Fruit fly (Drosophila melanogaster) whole organism, embryonic: ENCODE data around the gene CG5810.
A peak's percentile ranks its signal among the peaks of the same experiment; 100 is the strongest.

Experiments used
- Asciz ChIP-seq: fragments of 200-800 bp; sonication (Bioruptor generic); optimal IDR thresholded peaks from 2 replicates; lab custom pipeline; 2017; ENCODE audit warnings: missing biosample characterization, mild to moderate bottlenecking, missing genetic modification characterization, missing genetic modification reagents
- Atf3 ChIP-seq: fragments of 200-800 bp; sonication (Bioruptor generic); optimal IDR thresholded peaks from 3 replicates; lab custom pipeline; 2016; ENCODE audit warnings: missing biosample characterization, missing genetic modification characterization
- CG1024 ChIP-seq: fragments of 200-800 bp; sonication (Bioruptor generic); IDR thresholded peaks from 2 replicates; pipeline ENCODE4 v1.3.6; 2022; ENCODE audit warnings: missing biosample characterization, missing genetic modification characterization
- CG10366 ChIP-seq: fragments of 200-800 bp; sonication (Bioruptor generic); IDR thresholded peaks from 2 replicates; pipeline ENCODE4 v1.3.6; 2022; ENCODE audit warnings: missing biosample characterization, missing genetic modification characterization
- CG13287 ChIP-seq: fragments of 200-800 bp; sonication (Bioruptor generic); IDR thresholded peaks from 2 replicates; pipeline ENCODE4 v1.3.6; 2022; ENCODE audit warnings: missing biosample characterization, missing genetic modification characterization; ENCODE audit not compliant: partially characterized antibody
- CG15601 ChIP-seq: fragments of 200-800 bp; sonication (Bioruptor generic); optimal IDR thresholded peaks from 3 replicates; lab custom pipeline; 2019; ENCODE audit warnings: missing biosample characterization, mild to moderate bottlenecking, missing genetic modification characterization, moderate library complexity
- CG1602 ChIP-seq: fragments of 200-800 bp; sonication (Bioruptor generic); optimal IDR thresholded peaks from 3 replicates; lab custom pipeline; 2016; ENCODE audit warnings: missing biosample characterization, missing genetic modification characterization
- CG17328 ChIP-seq: fragments of 200-800 bp; sonication (Bioruptor generic); IDR thresholded peaks from 2 replicates; pipeline ENCODE4 v1.3.6; 2022; ENCODE audit warnings: missing biosample characterization, missing genetic modification characterization
- CG3281 ChIP-seq: fragments of 200-800 bp; sonication (Bioruptor generic); optimal IDR thresholded peaks from 3 replicates; lab custom pipeline; 2017; ENCODE audit warnings: missing biosample characterization, mild to moderate bottlenecking, missing genetic modification characterization
- CG33557 ChIP-seq: fragments of 200-800 bp; sonication (Bioruptor generic); optimal IDR thresholded peaks from 2 replicates; lab custom pipeline; 2019; ENCODE audit warnings: missing biosample characterization, mild to moderate bottlenecking, missing genetic modification characterization, moderate library complexity
- CG4707 ChIP-seq: fragments of 200-800 bp; sonication (Bioruptor generic); optimal IDR thresholded peaks from 2 replicates; lab custom pipeline; 2018; ENCODE audit warnings: missing biosample characterization, mild to moderate bottlenecking, missing genetic modification characterization, moderate library complexity
- D ChIP-seq, 2 experiments: fragments of 200-800 bp in 1 of 2; fragments of >200 bp in 1 of 2; sonication (Bioruptor generic) in 1 of 2; optimal IDR thresholded peaks; 2 replicates in 1 of 2; 3 replicates in 1 of 2; lab custom pipeline; 2017; ENCODE audit warnings: mild to moderate bottlenecking in 1 of 2, missing biosample characterization in 1 of 2, missing genetic modification characterization in 1 of 2, missing genetic modification reagents in 1 of 2
- Dad ChIP-seq: fragments of 200-800 bp; sonication (Bioruptor generic); optimal IDR thresholded peaks from 3 replicates; lab custom pipeline; 2016; ENCODE audit warnings: missing biosample characterization, missing genetic modification characterization
- Dek ChIP-seq: fragments of 200-800 bp; sonication (Bioruptor generic); optimal IDR thresholded peaks from 3 replicates; lab custom pipeline; 2019; ENCODE audit warnings: missing biosample characterization, mild to moderate bottlenecking, missing genetic modification characterization, moderate library complexity
- Eip74EF ChIP-seq, 2 experiments: fragments of 200-800 bp in 1 of 2; fragments of >200 bp in 1 of 2; sonication (Bioruptor generic) in 1 of 2; optimal IDR thresholded peaks; 2 replicates each; lab custom pipeline; 2017 to 2019; ENCODE audit warnings: missing biosample characterization in 2 of 2, missing genetic modification characterization in 2 of 2, mild to moderate bottlenecking in 1 of 2, moderate library complexity in 1 of 2
- GATAe ChIP-seq: fragments of 200-800 bp; sonication (Bioruptor generic); conservative IDR thresholded peaks from 2 replicates; pipeline ENCODE4 v1.3.6; 2022; ENCODE audit warnings: missing biosample characterization, missing genetic modification characterization
- HHEX ChIP-seq: fragments of 200-800 bp; sonication (Bioruptor generic); optimal IDR thresholded peaks from 3 replicates; lab custom pipeline; 2017; ENCODE audit warnings: missing biosample characterization, mild to moderate bottlenecking, missing genetic modification characterization, missing genetic modification reagents
- HLH54F ChIP-seq: fragments of 200-800 bp; sonication (Bioruptor generic); optimal IDR thresholded peaks from 3 replicates; lab custom pipeline; 2016; ENCODE audit warnings: missing biosample characterization, missing genetic modification characterization
- Hr51 ChIP-seq, 2 experiments: fragments of 200-800 bp; sonication (Bioruptor generic); optimal IDR thresholded peaks; 2 replicates in 1 of 2; 3 replicates in 1 of 2; lab custom pipeline; 2016 to 2018; ENCODE audit warnings: missing biosample characterization in 2 of 2, missing genetic modification characterization in 2 of 2, mild to moderate bottlenecking in 1 of 2, moderate library complexity in 1 of 2
- Max ChIP-seq: fragments of 200-800 bp; sonication (Bioruptor generic); optimal IDR thresholded peaks from 2 replicates; lab custom pipeline; 2016; ENCODE audit warnings: missing biosample characterization, mild to moderate bottlenecking, missing genetic modification characterization
- Mes4 ChIP-seq: fragments of 200-800 bp; sonication (Bioruptor generic); optimal IDR thresholded peaks from 2 replicates; lab custom pipeline; 2016; ENCODE audit warnings: missing biosample characterization, missing genetic modification characterization
- Poxn ChIP-seq: fragments of 200-800 bp; sonication (Bioruptor generic); IDR thresholded peaks from 2 replicates; pipeline ENCODE4 v1.3.6; 2022; ENCODE audit warnings: missing biosample characterization, missing genetic modification characterization
- Sox100B ChIP-seq: fragments of 200-800 bp; sonication (Bioruptor generic); optimal IDR thresholded peaks from 3 replicates; lab custom pipeline; 2018; ENCODE audit warnings: missing biosample characterization, mild to moderate bottlenecking, missing genetic modification characterization
- Taf1 ChIP-seq: fragments of 200-800 bp; sonication (Bioruptor generic); IDR thresholded peaks from 2 replicates; pipeline ENCODE4 v1.3.6; 2022; ENCODE audit warnings: missing biosample characterization, missing genetic modification characterization
- bbx ChIP-seq: fragments of 200-800 bp; sonication (Bioruptor generic); IDR thresholded peaks from 2 replicates; pipeline ENCODE4 v1.3.6; 2022; ENCODE audit warnings: missing biosample characterization, missing genetic modification characterization; ENCODE audit not compliant: partially characterized antibody
- cwo ChIP-seq: fragments of 200-800 bp; sonication (Bioruptor generic); optimal IDR thresholded peaks from 3 replicates; lab custom pipeline; 2017; ENCODE audit warnings: missing biosample characterization, missing genetic modification characterization, mild to moderate bottlenecking, moderate library complexity, missing genetic modification reagents
- ems ChIP-seq: fragments of 200-800 bp; sonication (Bioruptor generic); optimal IDR thresholded peaks from 3 replicates; lab custom pipeline; 2016; ENCODE audit warnings: missing biosample characterization, missing genetic modification characterization
- en ChIP-seq: fragments of 200-800 bp; sonication (Bioruptor generic); optimal IDR thresholded peaks from 2 replicates; lab custom pipeline; 2016; ENCODE audit warnings: missing biosample characterization, missing genetic modification characterization
- esg ChIP-seq: fragments of 200-800 bp; sonication (Bioruptor generic); conservative IDR thresholded peaks from 2 replicates; pipeline ENCODE4 v1.3.6; 2022; ENCODE audit warnings: missing biosample characterization, missing genetic modification characterization
- ewg ChIP-seq: fragments of 200-800 bp; sonication (Bioruptor generic); optimal IDR thresholded peaks from 3 replicates; lab custom pipeline; 2017; ENCODE audit warnings: mild to moderate bottlenecking, missing biosample characterization, missing genetic modification reagents, missing genetic modification characterization
- exex ChIP-seq: fragments of 200-800 bp; sonication (Bioruptor generic); optimal IDR thresholded peaks from 4 replicates; lab custom pipeline; 2018; ENCODE audit warnings: missing biosample characterization, mild to moderate bottlenecking, missing genetic modification characterization, moderate library complexity
- eyg ChIP-seq: fragments of 200-800 bp; sonication (Bioruptor generic); optimal IDR thresholded peaks from 3 replicates; lab custom pipeline; 2016; ENCODE audit warnings: missing biosample characterization, missing genetic modification characterization
- fd102C ChIP-seq: fragments of 200-800 bp; sonication (Bioruptor generic); optimal IDR thresholded peaks from 2 replicates; lab custom pipeline; 2018; ENCODE audit warnings: missing biosample characterization, mild to moderate bottlenecking, missing genetic modification characterization, moderate library complexity
- grau ChIP-seq: fragments of 200-800 bp; optimal IDR thresholded peaks from 3 replicates; lab custom pipeline; 2019; ENCODE audit warnings: missing biosample characterization, mild to moderate bottlenecking, missing genetic modification characterization, moderate library complexity
- gro ChIP-seq: fragments of 200-800 bp; sonication (Bioruptor generic); optimal IDR thresholded peaks from 2 replicates; lab custom pipeline; 2016; ENCODE audit warnings: missing biosample characterization, missing genetic modification characterization
- ken ChIP-seq: fragments of 200-800 bp; sonication (Bioruptor generic); IDR thresholded peaks from 3 replicates; pipeline ENCODE4 v1.3.6; 2022; ENCODE audit warnings: missing biosample characterization, missing genetic modification characterization
- lilli ChIP-seq: fragments of 200-800 bp; sonication (Bioruptor generic); optimal IDR thresholded peaks from 3 replicates; lab custom pipeline; 2016; ENCODE audit warnings: missing biosample characterization, missing genetic modification characterization
- nerfin-1 ChIP-seq: fragments of 200-800 bp; sonication (Bioruptor generic); optimal IDR thresholded peaks from 3 replicates; lab custom pipeline; 2019; ENCODE audit warnings: missing biosample characterization, mild to moderate bottlenecking, missing genetic modification characterization, moderate library complexity
- onecut ChIP-seq: fragments of 200-800 bp; sonication (Bioruptor generic); IDR thresholded peaks from 2 replicates; pipeline ENCODE4 v1.3.6; 2022; ENCODE audit warnings: missing biosample characterization, missing genetic modification characterization
- pan ChIP-seq, 4 experiments: fragments of >200 bp in 3 of 4; fragments of 200-800 bp in 1 of 4; sonication (Bioruptor generic) in 1 of 4; optimal IDR thresholded peaks in 3 of 4; IDR thresholded peaks in 1 of 4; 2 replicates each; pipeline versions ENCODE4 v1.3.6 to Lab custom; 2017 to 2022; ENCODE audit warnings: missing biosample characterization in 2 of 4, missing genetic modification characterization in 2 of 4, mixed read lengths in 1 of 4
- ro ChIP-seq: fragments of 200-800 bp; sonication (Bioruptor generic); IDR thresholded peaks from 2 replicates; pipeline ENCODE4 v1.3.6; 2022; ENCODE audit warnings: missing biosample characterization, missing genetic modification characterization
- twi ChIP-seq: fragments of 200-800 bp; optimal IDR thresholded peaks from 2 replicates; lab custom pipeline; 2019; ENCODE audit warnings: missing biosample characterization, mild to moderate bottlenecking, missing genetic modification characterization, moderate library complexity
- z ChIP-seq: fragments of 200-800 bp; sonication (Bioruptor generic); IDR thresholded peaks from 3 replicates; pipeline ENCODE4 v1.3.6; 2022; ENCODE audit warnings: missing biosample characterization, missing genetic modification characterization
- zfh1 ChIP-seq: fragments of 200-800 bp; sonication (Bioruptor generic); IDR thresholded peaks from 3 replicates; pipeline ENCODE4 v1.3.6; 2022; ENCODE audit warnings: missing biosample characterization, missing genetic modification characterization

Gene CG5810

dm6 chr3R:21179592-21180390, 16.2 kb downstream of the CG5810 start (continued):
- no peak for TF ChIP-seq pan (optimal IDR thresholded peaks at IDR 0.05; lab: Kevin White, UChicago)
- no peak for TF ChIP-seq pan (GFP tag; optimal IDR thresholded peaks at IDR 0.05 in 1 of 2, IDR thresholded peaks at IDR 0.05 in 1 of 2)
- peak; percentile 100 for TF ChIP-seq exex (tag; lab: Kevin White, UChicago)
- TF ChIP-seq en (GFP tag; lab: Kevin White, UChicago), result no peak
- no peak for TF ChIP-seq Dad (GFP tag; lab: Kevin White, UChicago)
- TF ChIP-seq Eip74EF (GFP tag; optimal IDR thresholded peaks at IDR 0.05; lab: Kevin White, UChicago), result no peak
- no peak for TF ChIP-seq CG10366
- no peak for TF ChIP-seq GATAe (GFP tag; lab: Robert Waterston, UW)
- TF ChIP-seq CG1024, result no peak
- no peak for TF ChIP-seq ewg (GFP tag; lab: Kevin White, UChicago)
- TF ChIP-seq gro (GFP tag; lab: Kevin White, UChicago), result no peak
- no peak for TF ChIP-seq Atf3
- TF ChIP-seq CG33557 (GFP tag; lab: Kevin White, UChicago), result no peak
- no peak for TF ChIP-seq ems
- no peak for TF ChIP-seq lilli (GFP tag; lab: Kevin White, UChicago)
- TF ChIP-seq z, result no peak
- TF ChIP-seq esg (GFP tag; lab: Robert Waterston, UW), result no peak
- no peak for TF ChIP-seq D (optimal IDR thresholded peaks at IDR 0.05; lab: Kevin White, UChicago)
- no peak for TF ChIP-seq D (GFP tag; optimal IDR thresholded peaks at IDR 0.05; lab: Kevin White, UChicago)
- peak; percentile 34 for TF ChIP-seq CG15601 (tag; lab: Kevin White, UChicago)
- no peak for TF ChIP-seq grau
- TF ChIP-seq HHEX, result no peak
- peak; percentile 71 for TF ChIP-seq CG13287
- no peak for TF ChIP-seq Sox100B
- no peak for TF ChIP-seq fd102C (GFP tag; lab: Kevin White, UChicago)
- no peak for TF ChIP-seq CG17328 (GFP tag; lab: Robert Waterston, UW)
- no peak for TF ChIP-seq Max (GFP tag; lab: Kevin White, UChicago)
- TF ChIP-seq ro (GFP tag; lab: Robert Waterston, UW), result no peak
- TF ChIP-seq onecut (GFP tag; lab: Robert Waterston, UW), result peak; percentile 18; the same call in 1 of the 2 replicates
- TF ChIP-seq CG1602 (GFP tag; lab: Kevin White, UChicago), result no peak
- TF ChIP-seq Mes4, result no peak
- TF ChIP-seq CG3281, result no peak
- no peak for TF ChIP-seq CG4707 (GFP tag; lab: Kevin White, UChicago)
- TF ChIP-seq ken, result no peak
- no peak for TF ChIP-seq twi
- no peak for TF ChIP-seq Taf1
- no peak for TF ChIP-seq cwo
- TF ChIP-seq eyg (GFP tag; lab: Kevin White, UChicago), result no peak
- peak; percentile 51 for TF ChIP-seq bbx (GFP tag; lab: Robert Waterston, UW)
- no peak for TF ChIP-seq Hr51 (GFP tag; optimal IDR thresholded peaks at IDR 0.05; lab: Kevin White, UChicago)
- no peak for TF ChIP-seq HLH54F (GFP tag; lab: Kevin White, UChicago)
- TF ChIP-seq Dek (tag; lab: Kevin White, UChicago), result peak; percentile 24
- no peak for TF ChIP-seq Poxn (GFP tag; lab: Robert Waterston, UW)
- TF ChIP-seq zfh1 (GFP tag; lab: Robert Waterston, UW), result no peak
- no peak for TF ChIP-seq Asciz (GFP tag; lab: Kevin White, UChicago)
- TF ChIP-seq nerfin-1 (tag; lab: Kevin White, UChicago), result no peak
